Worm (Caenorhabditis elegans): ENCODE measurements around the gene sma-10.

The sma-10 gene

DNA sequence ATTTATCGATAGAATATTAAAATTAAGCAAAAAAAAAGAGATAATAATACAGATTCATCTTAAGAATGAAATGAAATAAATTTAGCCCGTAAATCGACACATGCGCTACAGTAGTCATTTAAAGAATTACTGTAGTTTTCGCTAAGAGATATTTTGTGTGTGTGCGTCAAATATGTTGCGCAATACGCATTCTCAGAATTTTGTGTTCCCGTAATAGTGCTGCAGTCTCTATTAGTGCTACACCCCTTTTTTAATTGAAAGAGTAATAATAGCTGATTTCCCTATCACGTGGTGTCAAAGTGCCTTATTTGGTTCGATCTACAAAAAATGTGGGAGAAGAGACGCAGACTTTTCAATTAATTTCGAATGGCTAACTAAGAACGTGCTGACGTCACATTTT is 29.9 kb upstream of the sma-10 start:
- TF ChIP-seq hlh-1 (tag; optimal IDR thresholded peaks at IDR 0.05): no peak
- peak; percentile 86 for TF ChIP-seq zip-8 (tag; optimal IDR thresholded peaks at IDR 0.05)

DNA sequence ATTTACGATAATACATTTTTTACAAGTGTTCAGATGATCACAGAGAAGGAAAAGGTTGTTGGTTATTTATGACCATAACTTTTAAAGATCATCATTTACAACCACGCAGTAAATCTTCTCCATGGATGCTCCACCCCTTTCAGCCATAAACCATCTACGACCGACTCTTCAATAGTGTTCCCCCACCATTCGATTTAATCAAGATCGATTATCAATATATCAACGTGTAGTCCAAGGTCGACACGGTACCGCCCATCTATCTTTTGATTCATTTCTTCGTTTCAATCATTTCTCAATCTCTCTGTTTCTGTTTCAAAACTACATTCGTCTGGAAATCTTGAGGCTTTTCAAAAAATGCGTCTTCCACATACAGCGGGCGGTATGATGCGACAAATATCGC is 29.4 kb upstream of the sma-10 start, which contains the start of gene aass-1:
TSS of gene aass-1 (plus strand) at position 301 of the 400 bp plus-strand sequence.
- no peak for TF ChIP-seq zip-8 (tag; optimal IDR thresholded peaks at IDR 0.05)
- no peak for TF ChIP-seq mep-1 (tag; optimal IDR thresholded peaks at IDR 0.05)
- no peak for TF ChIP-seq lin-32 (GFP tag; optimal IDR thresholded peaks at IDR 0.05)
- no peak for TF ChIP-seq flh-1 (GFP tag; optimal IDR thresholded peaks at IDR 0.05)
- TF ChIP-seq nhr-28 (tag; optimal IDR thresholded peaks at IDR 0.05): no peak
- no peak for TF ChIP-seq sptf-1 (tag; optimal IDR thresholded peaks at IDR 0.05)
- no peak for TF ChIP-seq nhr-2 (tag; optimal IDR thresholded peaks at IDR 0.05)
- TF ChIP-seq elt-1 (tag; optimal IDR thresholded peaks at IDR 0.05; ENCODE audit: borderline replicate concordance, insufficient read depth): no peak
- no peak for TF ChIP-seq elt-3 (tag; optimal IDR thresholded peaks at IDR 0.05)
- TF ChIP-seq M03D4.4 (tag; optimal IDR thresholded peaks at IDR 0.05): no peak
- no peak for TF ChIP-seq tbx-8 (GFP tag; optimal IDR thresholded peaks at IDR 0.05)

DNA sequence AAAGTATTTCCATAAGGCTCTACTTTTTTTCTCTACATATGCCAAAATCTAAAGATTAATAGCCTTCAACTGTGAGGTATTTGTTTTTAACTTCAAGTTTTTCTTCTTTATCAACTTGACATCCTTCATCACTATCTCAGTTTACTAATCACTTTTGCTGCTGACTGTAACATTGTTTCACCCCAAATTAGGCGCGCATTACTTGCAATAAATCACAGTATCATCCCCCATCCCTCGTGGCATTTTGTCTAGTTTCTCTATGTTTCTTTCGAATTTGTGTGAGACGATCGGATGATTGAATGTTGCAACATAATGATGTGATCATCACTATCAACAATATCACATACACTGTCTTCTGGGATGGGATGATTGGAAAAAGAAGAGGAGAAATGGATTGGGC is 26.7 kb upstream of the sma-10 start:
- no peak for TF ChIP-seq snpc-4 (tag; optimal IDR thresholded peaks at IDR 0.05)
- TF ChIP-seq elt-3 (tag; optimal IDR thresholded peaks at IDR 0.05): peak; percentile 7

DNA sequence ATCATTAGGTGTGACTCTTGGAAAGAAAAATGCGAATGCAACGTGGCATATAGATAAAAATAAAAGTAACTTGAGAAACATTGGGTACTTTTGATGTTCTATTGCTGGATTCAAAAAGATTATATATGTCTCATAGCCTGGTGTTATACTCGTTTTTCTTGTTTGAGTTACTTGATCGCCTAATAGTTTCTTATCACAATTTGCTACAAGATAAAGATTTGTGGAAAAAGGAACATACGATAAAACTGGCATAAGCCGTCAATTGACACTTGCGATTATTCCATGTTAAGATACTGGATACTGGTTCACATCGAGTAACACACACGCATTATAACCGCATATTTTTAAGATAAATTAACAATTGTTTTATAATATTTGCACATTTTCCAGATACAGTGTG is 21.8 kb upstream of the sma-10 start, which contains the start of gene grl-19:
TSS of gene grl-19 (minus strand) at position 101 of the 400 bp plus-strand sequence.
- TF ChIP-seq drap-1 (GFP tag; optimal IDR thresholded peaks at IDR 0.05): no peak
- TF ChIP-seq zip-8 (tag; optimal IDR thresholded peaks at IDR 0.05): no peak
- TF ChIP-seq unc-62 (GFP tag; optimal IDR thresholded peaks at IDR 0.05): no peak
- no peak for TF ChIP-seq hlh-1 (tag; optimal IDR thresholded peaks at IDR 0.05)
- no peak for TF ChIP-seq flh-1 (GFP tag; optimal IDR thresholded peaks at IDR 0.05)

DNA sequence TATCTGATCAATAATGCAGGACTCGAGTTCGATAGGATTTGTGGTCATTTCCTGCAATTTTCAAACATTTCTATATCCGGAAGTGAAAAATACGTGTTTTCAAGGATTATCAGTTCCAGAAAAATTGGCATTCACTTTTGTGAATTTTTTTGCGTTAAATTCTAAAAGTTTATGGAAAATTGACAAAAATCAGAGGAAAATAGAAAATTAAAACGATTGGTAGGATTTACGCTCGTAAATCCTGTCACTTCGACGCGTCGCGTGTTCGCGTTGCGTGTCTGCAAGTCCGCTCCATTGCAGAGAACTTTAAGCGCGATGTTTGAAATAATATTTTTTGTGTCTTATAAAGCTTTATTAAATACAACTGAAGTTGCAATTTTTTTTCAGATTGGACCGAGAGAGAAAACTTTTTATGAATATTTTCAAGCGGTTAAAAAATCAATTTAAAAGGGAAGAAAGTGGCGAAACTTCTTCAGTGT is 18.8 kb upstream of the sma-10 start, which contains the start of gene rcat-1:
TSS of gene rcat-1 (minus strand) at position 51 of the 479 bp plus-strand sequence.
- peak; percentile 10 for TF ChIP-seq nhr-2 (tag; optimal IDR thresholded peaks at IDR 0.05)
- TF ChIP-seq ham-2 (GFP tag; optimal IDR thresholded peaks at IDR 0.05): no peak
- TF ChIP-seq lin-13 (tag; optimal IDR thresholded peaks at IDR 0.05): peak; percentile 89
- TF ChIP-seq ceh-39 (tag; optimal IDR thresholded peaks at IDR 0.05): peak; percentile 74
- peak; percentile 59 for TF ChIP-seq unc-62 (GFP tag; optimal IDR thresholded peaks at IDR 0.05)
- peak; percentile 83 for TF ChIP-seq nhr-237 (tag; optimal IDR thresholded peaks at IDR 0.05)
- peak; percentile 95 for TF ChIP-seq mep-1 (tag; optimal IDR thresholded peaks at IDR 0.05)
- TF ChIP-seq hlh-1 (tag; optimal IDR thresholded peaks at IDR 0.05): peak; percentile 36
- peak; percentile 87 for TF ChIP-seq lsy-2 (tag; optimal IDR thresholded peaks at IDR 0.05)
- peak; percentile 78 for TF ChIP-seq pha-4 (tag; optimal IDR thresholded peaks at IDR 0.05)
- TF ChIP-seq elt-1 (tag; optimal IDR thresholded peaks at IDR 0.05; ENCODE audit: borderline replicate concordance, insufficient read depth): no peak
- TF ChIP-seq unc-120 (tag; optimal IDR thresholded peaks at IDR 0.05; ENCODE audit: poor library complexity, severe bottlenecking): peak; percentile 8
- TF ChIP-seq ces-1 (GFP tag; optimal IDR thresholded peaks at IDR 0.05): peak; percentile 72
- TF ChIP-seq unc-39 (tag; optimal IDR thresholded peaks at IDR 0.05): no peak
- TF ChIP-seq cnd-1 (tag; optimal IDR thresholded peaks at IDR 0.05): peak; percentile 9

DNA sequence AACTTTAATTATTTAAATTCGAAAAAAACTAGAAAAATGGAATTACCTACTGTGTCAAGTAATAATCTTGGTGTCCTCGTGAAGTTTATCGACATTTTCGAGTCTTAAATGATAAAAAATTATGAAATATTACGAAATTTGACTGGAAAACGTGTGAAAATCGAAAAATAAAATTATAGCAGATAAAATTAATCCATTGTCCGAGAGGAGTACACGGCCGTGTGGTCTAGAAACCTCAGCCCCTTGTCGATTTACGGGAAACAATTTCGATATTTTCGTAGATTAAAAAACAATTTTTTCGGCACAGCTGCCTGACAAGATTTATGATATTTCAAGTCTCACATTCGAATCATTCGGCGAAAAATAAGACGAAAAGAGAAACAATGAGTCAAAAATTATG is 17.1 kb upstream of the sma-10 start, which contains the start of gene R02D3.8:
TSS of gene R02D3.8 (minus strand) at position 109 of the 400 bp plus-strand sequence.
- TF ChIP-seq ces-1 (GFP tag; optimal IDR thresholded peaks at IDR 0.05) (peak; percentile 4), pha-4 (tag; optimal IDR thresholded peaks at IDR 0.05) (no peak)

DNA sequence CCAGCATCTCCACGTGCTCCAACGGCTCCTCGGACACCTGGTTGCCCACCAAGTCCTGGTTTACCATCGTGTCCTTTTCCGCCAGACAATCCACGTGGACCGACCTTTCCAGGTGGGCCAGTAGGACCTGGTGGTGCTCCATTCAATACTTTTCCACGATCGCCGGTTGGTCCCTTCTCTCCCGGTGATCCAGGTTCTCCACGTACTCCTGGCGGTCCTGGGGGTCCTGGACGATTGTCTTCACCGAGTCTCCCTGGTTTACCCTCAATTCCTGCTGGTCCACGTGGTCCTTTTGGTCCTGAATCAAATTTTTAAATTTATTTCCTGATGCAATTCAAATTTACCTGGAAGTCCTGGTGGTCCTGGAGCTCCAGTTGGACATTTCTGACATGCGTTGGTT is 15.9 kb upstream of the sma-10 start:
- TF ChIP-seq nhr-28 (tag; optimal IDR thresholded peaks at IDR 0.05) (no peak), lsy-2 (tag; optimal IDR thresholded peaks at IDR 0.05) (no peak), cnd-1 (tag; optimal IDR thresholded peaks at IDR 0.05) (no peak), elt-3 (tag; optimal IDR thresholded peaks at IDR 0.05) (no peak)

DNA sequence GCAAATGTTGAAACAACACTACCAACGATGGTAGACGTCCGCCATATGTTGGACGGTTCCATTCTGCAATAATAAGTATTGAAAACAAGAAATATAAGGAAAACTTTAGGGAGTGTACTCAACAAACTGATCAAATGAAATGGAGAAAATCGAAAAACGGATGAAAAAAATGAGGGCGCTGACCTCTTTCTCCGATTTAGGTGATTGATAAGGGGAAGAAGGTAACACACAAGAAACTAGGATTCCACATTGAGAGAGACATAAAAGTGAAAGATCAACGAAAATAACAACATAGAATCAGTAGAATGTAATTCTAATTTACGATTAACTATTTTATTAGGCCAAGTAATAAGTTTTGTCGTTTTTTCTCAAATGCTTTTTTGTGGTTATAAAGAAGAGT is 15.1 kb upstream of the sma-10 start, which contains the start of gene dpy-9:
TSS of gene dpy-9 (minus strand) at position 63 of the 400 bp plus-strand sequence.
- TF ChIP-seq zip-8 (tag; optimal IDR thresholded peaks at IDR 0.05): no peak
- TF ChIP-seq ham-2 (GFP tag; optimal IDR thresholded peaks at IDR 0.05): no peak
- TF ChIP-seq lin-13 (tag; optimal IDR thresholded peaks at IDR 0.05): no peak
- no peak for TF ChIP-seq nhr-237 (tag; optimal IDR thresholded peaks at IDR 0.05)
- no peak for TF ChIP-seq drap-1 (GFP tag; optimal IDR thresholded peaks at IDR 0.05)
- TF ChIP-seq sem-2 (GFP tag; optimal IDR thresholded peaks at IDR 0.05): no peak
- TF ChIP-seq lsy-2 (tag; optimal IDR thresholded peaks at IDR 0.05): no peak
- TF ChIP-seq ces-1 (GFP tag; optimal IDR thresholded peaks at IDR 0.05): no peak
- TF ChIP-seq nhr-28 (tag; optimal IDR thresholded peaks at IDR 0.05): no peak
- TF ChIP-seq mep-1 (tag; optimal IDR thresholded peaks at IDR 0.05): no peak
- TF ChIP-seq ceh-83 (GFP tag; optimal IDR thresholded peaks at IDR 0.05): no peak
- no peak for TF ChIP-seq snpc-4 (tag; optimal IDR thresholded peaks at IDR 0.05)
- TF ChIP-seq unc-39 (tag; optimal IDR thresholded peaks at IDR 0.05): no peak
- no peak for TF ChIP-seq mls-2 (tag; optimal IDR thresholded peaks at IDR 0.05)
- no peak for TF ChIP-seq hlh-1 (tag; optimal IDR thresholded peaks at IDR 0.05)
- no peak for TF ChIP-seq lin-32 (GFP tag; optimal IDR thresholded peaks at IDR 0.05)
- TF ChIP-seq mab-5 (tag; optimal IDR thresholded peaks at IDR 0.05): no peak
- no peak for TF ChIP-seq nhr-2 (tag; optimal IDR thresholded peaks at IDR 0.05)

Data from whole organism, mixed stage, embryonic.